Worm (Caenorhabditis elegans) whole organism, early embryonic: ENCODE measurements around the gene F28E10.1.

Source experiments
- B0310.2 ChIP-seq: sonication (generic microtip); optimal IDR thresholded peaks from 2 replicates; lab custom pipeline; 2016; ENCODE audit warnings: mild to moderate bottlenecking, missing genetic modification characterization, missing compliant biosample characterization
- F13C5.2 ChIP-seq: sonication (generic microtip); optimal IDR thresholded peaks from 2 replicates; lab custom pipeline; 2017; ENCODE audit warnings: mild to moderate bottlenecking, missing genetic modification characterization, inconsistent platforms, missing compliant biosample characterization
- aly-1 ChIP-seq: sonication (generic microtip); optimal IDR thresholded peaks from 2 replicates; lab custom pipeline; 2016; ENCODE audit warnings: missing genetic modification characterization, missing compliant biosample characterization
- ama-1 ChIP-seq: fragments of 150-350 bp; optimal IDR thresholded peaks from 2 replicates; lab custom pipeline; 2014
- ceh-13 ChIP-seq: fragments of 200-800 bp; sonication (Bioruptor generic); optimal IDR thresholded peaks from 2 replicates; lab custom pipeline; 2018; ENCODE audit warnings: mild to moderate bottlenecking, missing genetic modification characterization, missing compliant biosample characterization
- ceh-36 ChIP-seq: sonication (generic microtip); optimal IDR thresholded peaks from 2 replicates; lab custom pipeline; 2016; ENCODE audit warnings: missing genetic modification characterization, inconsistent platforms, missing compliant biosample characterization
- ets-7 ChIP-seq: sonication (generic microtip); optimal IDR thresholded peaks from 2 replicates; lab custom pipeline; 2016; ENCODE audit warnings: missing genotype, missing genetic modification characterization, missing compliant biosample characterization
- flt-1 ChIP-seq: fragments of 200-800 bp; sonication (Bioruptor generic); IDR thresholded peaks from 2 replicates; pipeline ENCODE4 v1.3.6; 2022; ENCODE audit warnings: missing genetic modification characterization, missing compliant biosample characterization
- hmbx-1 ChIP-seq: sonication (generic microtip); optimal IDR thresholded peaks from 2 replicates; lab custom pipeline; 2016; ENCODE audit warnings: mild to moderate bottlenecking, missing genetic modification characterization, missing compliant biosample characterization
- hmg-4 ChIP-seq: fragments of 200-800 bp; sonication (Bioruptor generic); optimal IDR thresholded peaks from 2 replicates; lab custom pipeline; 2018; ENCODE audit warnings: mild to moderate bottlenecking, missing genetic modification characterization, missing compliant biosample characterization
- hnd-1 ChIP-seq: sonication (generic microtip); optimal IDR thresholded peaks from 2 replicates; lab custom pipeline; 2016; ENCODE audit warnings: missing genetic modification characterization, missing compliant biosample characterization
- pes-1 ChIP-seq: fragments of 200-800 bp; sonication (Bioruptor generic); IDR thresholded peaks from 2 replicates; pipeline ENCODE4 v1.3.6; 2022; ENCODE audit warnings: missing genetic modification reagents, missing genetic modification characterization, missing compliant biosample characterization
- scrt-1 ChIP-seq: fragments of 200-800 bp; sonication (Bioruptor generic); IDR thresholded peaks from 2 replicates; pipeline ENCODE4 v1.3.6; 2022; ENCODE audit warnings: missing genetic modification characterization, missing compliant biosample characterization
- sea-1 ChIP-seq: fragments of 200-800 bp; sonication (Bioruptor generic); conservative IDR thresholded peaks from 2 replicates; pipeline ENCODE4 v1.3.6; 2022; ENCODE audit warnings: missing genetic modification characterization, missing compliant biosample characterization
- tbx-11 ChIP-seq: fragments of 200-800 bp; sonication (Bioruptor generic); IDR thresholded peaks from 2 replicates; pipeline ENCODE4 v1.3.6; 2022; ENCODE audit warnings: missing genetic modification characterization, missing compliant biosample characterization
- tbx-37 ChIP-seq: fragments of 200-800 bp; sonication (Bioruptor generic); conservative IDR thresholded peaks from 2 replicates; pipeline ENCODE4 v1.3.6; 2022; ENCODE audit warnings: missing genetic modification reagents, missing genetic modification characterization, missing compliant biosample characterization
- tra-4 ChIP-seq: sonication (generic microtip); optimal IDR thresholded peaks from 2 replicates; lab custom pipeline; 2017; ENCODE audit warnings: missing genetic modification characterization, missing compliant biosample characterization

F28E10.1 gene

ce11 chrIV:4596824-4597223 is 28.2 kb downstream of the F28E10.1 start, which contains the start of gene F19C7.3:
Gene F19C7.3 (plus strand): TSS chrIV:4597124.
- TF ChIP-seq ceh-13 (GFP tag; lab: Kevin White, UChicago) (no peak), hmbx-1 (tag; lab: Kevin White, UChicago) (no peak), hnd-1 (tag; lab: Kevin White, UChicago) (no peak), scrt-1 (GFP tag; lab: Robert Waterston, UW) (no peak)

- TF ChIP-seq scrt-1 (GFP tag; lab: Robert Waterston, UW) (no peak), ama-1 (lab: Kevin White, UChicago) (no peak), F13C5.2 (no peak), aly-1 (no peak), hnd-1 (tag; lab: Kevin White, UChicago) (no peak), flt-1 (GFP tag; lab: Robert Waterston, UW) (no peak), hmg-4 (GFP tag; lab: Kevin White, UChicago) (no peak), pes-1 (no peak), ceh-13 (GFP tag; lab: Kevin White, UChicago) (no peak), ceh-36 (tag; lab: Kevin White, UChicago) (no peak), sea-1 (no peak), ets-7 (tag; lab: Kevin White, UChicago) (no peak), B0310.2 (tag; lab: Kevin White, UChicago) (no peak), tbx-11 (GFP tag; lab: Robert Waterston, UW) (no peak), tra-4 (tag; lab: Kevin White, UChicago) (no peak), hmbx-1 (tag; lab: Kevin White, UChicago) (no peak)
Observed at ce11 chrIV:4599352-4600004, 30.8 kb downstream of the F28E10.1 start, which contains the start of gene F19C7.2. Gene F19C7.2 (plus strand): TSS chrIV:4599954.

- TF ChIP-seq hmg-4 (GFP tag; lab: Kevin White, UChicago) (no peak), hmbx-1 (tag; lab: Kevin White, UChicago) (no peak), tra-4 (tag; lab: Kevin White, UChicago) (no peak), hnd-1 (tag; lab: Kevin White, UChicago) (no peak), B0310.2 (tag; lab: Kevin White, UChicago) (no peak), aly-1 (no peak), scrt-1 (GFP tag; lab: Robert Waterston, UW) (no peak), F13C5.2 (no peak), tbx-11 (GFP tag; lab: Robert Waterston, UW) (no peak), ceh-13 (GFP tag; lab: Kevin White, UChicago) (no peak), pes-1 (no peak), sea-1 (no peak), ets-7 (tag; lab: Kevin White, UChicago) (no peak), ama-1 (lab: Kevin White, UChicago) (no peak), flt-1 (GFP tag; lab: Robert Waterston, UW) (no peak), ceh-36 (tag; lab: Kevin White, UChicago) (no peak), tbx-37 (GFP tag; lab: Robert Waterston, UW) (no peak)
Observed at ce11 chrIV:4602565-4602964, 33.9 kb downstream of the F28E10.1 start, which contains the start of gene F19C7.4. Gene F19C7.4 (plus strand): TSS chrIV:4602865.

- TF ChIP-seq tra-4 (tag; lab: Kevin White, UChicago) (no peak), aly-1 (no peak), B0310.2 (tag; lab: Kevin White, UChicago) (no peak), F13C5.2 (no peak), ets-7 (tag; lab: Kevin White, UChicago) (no peak), ama-1 (lab: Kevin White, UChicago) (no peak), pes-1 (no peak), tbx-11 (GFP tag; lab: Robert Waterston, UW) (no peak), hnd-1 (tag; lab: Kevin White, UChicago) (no peak), hmg-4 (GFP tag; lab: Kevin White, UChicago) (no peak), hmbx-1 (tag; lab: Kevin White, UChicago) (no peak), scrt-1 (GFP tag; lab: Robert Waterston, UW) (no peak), flt-1 (GFP tag; lab: Robert Waterston, UW) (no peak), tbx-37 (GFP tag; lab: Robert Waterston, UW) (no peak), ceh-13 (GFP tag; lab: Kevin White, UChicago) (no peak), ceh-36 (tag; lab: Kevin White, UChicago) (no peak), sea-1 (no peak)
Observed at ce11 chrIV:4605608-4606007, 37.0 kb downstream of the F28E10.1 start, which contains the start of gene nspg-10. Gene nspg-10 (plus strand): TSS chrIV:4605786.

ce11 chrIV:4608661-4609060 is 40.0 kb downstream of the F28E10.1 start:
- no peak for TF ChIP-seq ceh-13 (GFP tag; lab: Kevin White, UChicago)
- TF ChIP-seq pes-1 = no peak
- TF ChIP-seq ets-7 (tag; lab: Kevin White, UChicago) = no peak
- no peak for TF ChIP-seq hmg-4 (GFP tag; lab: Kevin White, UChicago)
- no peak for TF ChIP-seq B0310.2 (tag; lab: Kevin White, UChicago)
- TF ChIP-seq ama-1 (lab: Kevin White, UChicago) = no peak
- TF ChIP-seq tra-4 (tag; lab: Kevin White, UChicago) = no peak
- no peak for TF ChIP-seq hmbx-1 (tag; lab: Kevin White, UChicago)
- TF ChIP-seq tbx-11 (GFP tag; lab: Robert Waterston, UW) = no peak
- TF ChIP-seq sea-1 = no peak
- no peak for TF ChIP-seq flt-1 (GFP tag; lab: Robert Waterston, UW)
- no peak for TF ChIP-seq scrt-1 (GFP tag; lab: Robert Waterston, UW)

ce11 chrIV:4609568-4609967 is 40.9 kb downstream of the F28E10.1 start, which contains the start of gene col-110:
Gene col-110 (minus strand): TSS chrIV:4609668.
- TF ChIP-seq ama-1 (lab: Kevin White, UChicago) (no peak), F13C5.2 (no peak), ets-7 (tag; lab: Kevin White, UChicago) (no peak), ceh-13 (GFP tag; lab: Kevin White, UChicago) (no peak), hnd-1 (tag; lab: Kevin White, UChicago) (no peak), pes-1 (no peak), ceh-36 (tag; lab: Kevin White, UChicago) (no peak), hmbx-1 (tag; lab: Kevin White, UChicago) (no peak), aly-1 (no peak), flt-1 (GFP tag; lab: Robert Waterston, UW) (no peak), tra-4 (tag; lab: Kevin White, UChicago) (no peak), B0310.2 (tag; lab: Kevin White, UChicago) (no peak), tbx-37 (GFP tag; lab: Robert Waterston, UW) (no peak), scrt-1 (GFP tag; lab: Robert Waterston, UW) (no peak), tbx-11 (GFP tag; lab: Robert Waterston, UW) (no peak), hmg-4 (GFP tag; lab: Kevin White, UChicago) (no peak), sea-1 (no peak)
